Worm (Caenorhabditis elegans) whole organism, mixed stage, embryonic: Measurements from ENCODE around the gene srr-3.

Source experiments
- M03D4.4 ChIP-seq: sonication (generic microtip); optimal IDR thresholded peaks from 2 replicates; lab custom pipeline; 2017; ENCODE audit warnings: mild to moderate bottlenecking, missing genetic modification characterization, missing compliant biosample characterization
- bed-3 ChIP-seq: fragments of 200-800 bp; sonication (Bioruptor generic); optimal IDR thresholded peaks from 3 replicates; lab custom pipeline; 2018; ENCODE audit warnings: mild to moderate bottlenecking, missing genetic modification characterization, moderate library complexity, missing compliant biosample characterization
- blmp-1 ChIP-seq: fragments of 150-350 bp; optimal IDR thresholded peaks from 2 replicates; lab custom pipeline; 2014; ENCODE audit warnings: missing biosample characterization, missing genetic modification characterization
- ceh-39 ChIP-seq: fragments of 150-350 bp; optimal IDR thresholded peaks from 2 replicates; lab custom pipeline; 2014; ENCODE audit warnings: missing biosample characterization, missing genetic modification characterization
- ceh-43 ChIP-seq: fragments of 200-800 bp; sonication (Bioruptor generic); optimal IDR thresholded peaks from 2 replicates; lab custom pipeline; 2018; ENCODE audit warnings: mild to moderate bottlenecking, missing genetic modification characterization, moderate library complexity, missing compliant biosample characterization
- ceh-83 ChIP-seq: fragments of 200-800 bp; sonication (Bioruptor generic); optimal IDR thresholded peaks from 2 replicates; lab custom pipeline; 2018; ENCODE audit warnings: mild to moderate bottlenecking, missing genetic modification characterization, missing compliant biosample characterization
- ces-1 ChIP-seq: fragments of 150-350 bp; optimal IDR thresholded peaks from 2 replicates; lab custom pipeline; 2014; ENCODE audit warnings: missing biosample characterization, missing genetic modification reagents, missing genetic modification characterization
- drap-1 ChIP-seq: fragments of 200-800 bp; sonication (Bioruptor generic); optimal IDR thresholded peaks from 3 replicates; lab custom pipeline; 2018; ENCODE audit warnings: mild to moderate bottlenecking, missing genetic modification characterization, missing compliant biosample characterization
- elt-1 ChIP-seq: sonication (generic microtip); optimal IDR thresholded peaks from 2 replicates; lab custom pipeline; 2017; ENCODE audit warnings: missing genetic modification characterization, mild to moderate bottlenecking, missing compliant biosample characterization, antibody characterized with exemption, moderate library complexity, borderline replicate concordance; ENCODE audit not compliant: insufficient read depth
- elt-3 ChIP-seq: fragments of 150-350 bp; optimal IDR thresholded peaks from 2 replicates; lab custom pipeline; 2014; ENCODE audit warnings: missing biosample characterization, missing genetic modification characterization
- flh-1 ChIP-seq: fragments of 200-800 bp; sonication (Bioruptor generic); optimal IDR thresholded peaks from 2 replicates; lab custom pipeline; 2018; ENCODE audit warnings: mild to moderate bottlenecking, missing genetic modification characterization, moderate library complexity, missing compliant biosample characterization
- lin-13 ChIP-seq: fragments of 150-350 bp; optimal IDR thresholded peaks from 2 replicates; lab custom pipeline; 2014; ENCODE audit warnings: missing biosample characterization, missing genetic modification characterization
- lin-32 ChIP-seq: fragments of 200-800 bp; sonication (Bioruptor generic); optimal IDR thresholded peaks from 2 replicates; lab custom pipeline; 2018; ENCODE audit warnings: mild to moderate bottlenecking, missing genetic modification characterization, missing compliant biosample characterization
- lsy-2 ChIP-seq: fragments of 150-350 bp; optimal IDR thresholded peaks from 2 replicates; lab custom pipeline; 2014; ENCODE audit warnings: missing biosample characterization, missing genetic modification characterization
- mab-5 ChIP-seq: fragments of 150-350 bp; optimal IDR thresholded peaks from 2 replicates; lab custom pipeline; 2014; ENCODE audit warnings: missing biosample characterization, missing genetic modification characterization
- nhr-2 ChIP-seq: fragments of 150-350 bp; optimal IDR thresholded peaks from 2 replicates; lab custom pipeline; 2014; ENCODE audit warnings: missing biosample characterization, missing genetic modification characterization
- nhr-237 ChIP-seq: fragments of 150-350 bp; optimal IDR thresholded peaks from 2 replicates; lab custom pipeline; 2014; ENCODE audit warnings: missing biosample characterization, missing genetic modification characterization
- nhr-76 ChIP-seq: sonication (generic microtip); optimal IDR thresholded peaks from 2 replicates; lab custom pipeline; 2017; ENCODE audit warnings: missing biosample characterization, missing genetic modification characterization
- pha-4 ChIP-seq: fragments of 150-350 bp; optimal IDR thresholded peaks from 2 replicates; lab custom pipeline; 2018; ENCODE audit warnings: missing biosample characterization, missing genetic modification reagents, missing genetic modification characterization
- unc-120 ChIP-seq: sonication (generic microtip); optimal IDR thresholded peaks from 2 replicates; lab custom pipeline; 2017; ENCODE audit warnings: missing genetic modification characterization, missing compliant biosample characterization; ENCODE audit not compliant: poor library complexity, severe bottlenecking
- unc-39 ChIP-seq: fragments of 150-350 bp; optimal IDR thresholded peaks from 2 replicates; lab custom pipeline; 2014; ENCODE audit warnings: missing biosample characterization, missing genetic modification characterization
- unc-62 ChIP-seq: fragments of 150-350 bp; optimal IDR thresholded peaks from 2 replicates; lab custom pipeline; 2014; ENCODE audit warnings: missing biosample characterization, missing genetic modification reagents, missing genetic modification characterization
- ztf-11 ChIP-seq: fragments of 150-350 bp; optimal IDR thresholded peaks from 2 replicates; lab custom pipeline; 2014; ENCODE audit warnings: missing biosample characterization, missing genetic modification characterization

Gene srr-3

ce11 chrV:16467840-16468239 is 40.7 kb downstream of the srr-3 start, which contains the start of gene sru-44:
TSS of gene sru-44 (minus strand) at chrV:16467940.
- no peak for TF ChIP-seq M03D4.4 (tag; lab: Kevin White, UChicago)
- no peak for TF ChIP-seq ces-1
- TF ChIP-seq pha-4 (tag; lab: Kevin White, UChicago): no peak
- TF ChIP-seq lin-32: no peak
- TF ChIP-seq unc-120 (tag; lab: Kevin White, UChicago): no peak
- TF ChIP-seq nhr-76: no peak
- no peak for TF ChIP-seq unc-62 (GFP tag; lab: Kevin White, UChicago)
- no peak for TF ChIP-seq nhr-2 (tag; lab: Kevin White, UChicago)
- TF ChIP-seq lsy-2: no peak
- TF ChIP-seq flh-1 (GFP tag; lab: Kevin White, UChicago): no peak
- TF ChIP-seq lin-13 (tag; lab: Kevin White, UChicago): no peak
- no peak for TF ChIP-seq ceh-39 (tag; lab: Kevin White, UChicago)
- TF ChIP-seq drap-1: no peak
- no peak for TF ChIP-seq unc-39 (tag; lab: Kevin White, UChicago)
- no peak for TF ChIP-seq elt-3
- no peak for TF ChIP-seq bed-3 (GFP tag; lab: Kevin White, UChicago)

- TF ChIP-seq lin-13 (tag; lab: Kevin White, UChicago) (no peak), ceh-43 (GFP tag; lab: Kevin White, UChicago) (no peak), lsy-2 (no peak), ceh-39 (tag; lab: Kevin White, UChicago) (no peak), elt-1 (no peak), ztf-11 (tag; lab: Kevin White, UChicago) (no peak), lin-32 (no peak), bed-3 (GFP tag; lab: Kevin White, UChicago) (no peak), drap-1 (no peak), M03D4.4 (tag; lab: Kevin White, UChicago) (no peak), nhr-2 (tag; lab: Kevin White, UChicago) (no peak)
These were observed 47.7 kb downstream of the srr-3 start, which contains the start of gene srh-142 for ce11 chrV:16460866-16461265. TSS of gene srh-142 (minus strand) at chrV:16460966.

- TF ChIP-seq unc-62 (GFP tag; lab: Kevin White, UChicago): no peak
- TF ChIP-seq blmp-1 (tag; lab: Kevin White, UChicago): no peak
- TF ChIP-seq pha-4 (tag; lab: Kevin White, UChicago): no peak
- no peak for TF ChIP-seq mab-5 (tag; lab: Kevin White, UChicago)
- no peak for TF ChIP-seq elt-1
These were observed 49.2 kb downstream of the srr-3 start for ce11 chrV:16459377-16459776.

ce11 chrV:16458714-16459113 is 49.9 kb downstream of the srr-3 start, which contains the start of gene str-15:
TSS of gene str-15 (minus strand) at chrV:16458814.
- TF ChIP-seq ceh-83 (GFP tag; lab: Kevin White, UChicago) (no peak), nhr-2 (tag; lab: Kevin White, UChicago) (no peak), nhr-237 (tag; lab: Kevin White, UChicago) (no peak), unc-62 (GFP tag; lab: Kevin White, UChicago) (no peak), lsy-2 (no peak), flh-1 (GFP tag; lab: Kevin White, UChicago) (no peak), pha-4 (tag; lab: Kevin White, UChicago) (no peak), ceh-39 (tag; lab: Kevin White, UChicago) (no peak)
